Fruit fly (Drosophila melanogaster) whole organism, pupa: ENCODE data around the gene CG4822.

Experiments used
- CG10348 ChIP-seq: fragments of 200-800 bp; sonication (Bioruptor generic); IDR thresholded peaks from 2 replicates; pipeline ENCODE4 v1.3.6; 2022; ENCODE audit warnings: missing biosample characterization, missing genetic modification characterization
- CG12605 ChIP-seq: fragments of 200-800 bp; sonication (Bioruptor generic); IDR thresholded peaks from 2 replicates; pipeline ENCODE4 v1.3.6; 2022; ENCODE audit warnings: missing biosample characterization, missing genetic modification characterization
- CG13204 ChIP-seq: fragments of 200-800 bp; sonication (Bioruptor generic); optimal IDR thresholded peaks from 2 replicates; lab custom pipeline; 2018; ENCODE audit warnings: missing biosample characterization, mild to moderate bottlenecking, missing genetic modification characterization, moderate library complexity
- CG14655 ChIP-seq: fragments of 200-800 bp; sonication (Bioruptor generic); optimal IDR thresholded peaks from 3 replicates; lab custom pipeline; 2017; ENCODE audit warnings: mild to moderate bottlenecking, missing biosample characterization, missing genetic modification reagents, missing genetic modification characterization
- CG15710 ChIP-seq: fragments of 200-800 bp; sonication (Bioruptor generic); optimal IDR thresholded peaks from 2 replicates; lab custom pipeline; 2018; ENCODE audit warnings: missing biosample characterization, mild to moderate bottlenecking, missing genetic modification characterization, moderate library complexity
- CG17806 ChIP-seq: fragments of 200-800 bp; sonication (Bioruptor generic); optimal IDR thresholded peaks from 2 replicates; lab custom pipeline; 2018; ENCODE audit warnings: missing biosample characterization, mild to moderate bottlenecking, missing genetic modification characterization, moderate library complexity
- CG32121 ChIP-seq: fragments of 200-800 bp; sonication (Bioruptor generic); IDR thresholded peaks from 2 replicates; pipeline ENCODE4 v1.3.6; 2022; ENCODE audit warnings: missing biosample characterization, missing genetic modification characterization
- CG34367 ChIP-seq: fragments of 200-800 bp; sonication (Bioruptor generic); optimal IDR thresholded peaks from 2 replicates; lab custom pipeline; 2018; ENCODE audit warnings: missing biosample characterization, mild to moderate bottlenecking, missing genetic modification characterization
- CG4496 ChIP-seq: fragments of 200-800 bp; sonication (Bioruptor generic); IDR thresholded peaks from 3 replicates; pipeline ENCODE4 v1.3.6; 2022; ENCODE audit warnings: missing biosample characterization, missing genetic modification characterization
- CG8159 ChIP-seq: fragments of 200-800 bp; sonication (Bioruptor generic); optimal IDR thresholded peaks from 3 replicates; lab custom pipeline; 2018; ENCODE audit warnings: missing biosample characterization, mild to moderate bottlenecking, missing genetic modification characterization, moderate library complexity
- CG8301 ChIP-seq: fragments of 200-800 bp; sonication (Bioruptor generic); optimal IDR thresholded peaks from 2 replicates; lab custom pipeline; 2018; ENCODE audit warnings: missing biosample characterization, mild to moderate bottlenecking, missing genetic modification characterization
- CG9948 ChIP-seq: fragments of 200-800 bp; sonication (Bioruptor generic); optimal IDR thresholded peaks from 2 replicates; lab custom pipeline; 2018; ENCODE audit warnings: missing biosample characterization, mild to moderate bottlenecking, missing genetic modification characterization, moderate library complexity
- D1 ChIP-seq: fragments of 200-800 bp; sonication (Bioruptor generic); optimal IDR thresholded peaks from 2 replicates; lab custom pipeline; 2018; ENCODE audit warnings: missing biosample characterization, mild to moderate bottlenecking, missing genetic modification characterization, moderate library complexity
- EcR ChIP-seq: fragments of 200-800 bp; sonication (Bioruptor generic); optimal IDR thresholded peaks from 3 replicates; lab custom pipeline; 2019; ENCODE audit warnings: missing biosample characterization, missing genetic modification characterization, mild to moderate bottlenecking, moderate library complexity, missing genetic modification reagents
- Ets98B ChIP-seq: fragments of 200-800 bp; sonication (Bioruptor generic); IDR thresholded peaks from 2 replicates; pipeline ENCODE4 v1.3.6; 2022; ENCODE audit warnings: missing biosample characterization, missing genetic modification characterization
- Pif1A ChIP-seq: fragments of 200-800 bp; sonication (Bioruptor generic); optimal IDR thresholded peaks from 3 replicates; lab custom pipeline; 2016; ENCODE audit warnings: missing biosample characterization, missing genetic modification characterization
- Pif1B ChIP-seq: fragments of 200-800 bp; sonication (Bioruptor generic); optimal IDR thresholded peaks from 3 replicates; lab custom pipeline; 2016; ENCODE audit warnings: missing biosample characterization, missing genetic modification characterization
- Snoo ChIP-seq: fragments of 200-800 bp; sonication (Bioruptor generic); optimal IDR thresholded peaks from 3 replicates; lab custom pipeline; 2017; ENCODE audit warnings: missing biosample characterization, mild to moderate bottlenecking, missing genetic modification characterization, inconsistent platforms
- fd96Ca ChIP-seq: fragments of 200-800 bp; sonication (Bioruptor generic); IDR thresholded peaks from 3 replicates; pipeline ENCODE4 v1.3.6; 2022; ENCODE audit warnings: missing biosample characterization, missing genetic modification characterization
- gl ChIP-seq: fragments of 200-800 bp; sonication (Bioruptor generic); optimal IDR thresholded peaks from 2 replicates; lab custom pipeline; 2018; ENCODE audit warnings: missing biosample characterization, mild to moderate bottlenecking, missing genetic modification characterization
- rn ChIP-seq: fragments of 200-800 bp; sonication (Bioruptor generic); IDR thresholded peaks from 2 replicates; pipeline ENCODE4 v1.3.6; 2022; ENCODE audit warnings: missing biosample characterization, missing genetic modification characterization

The CG4822 gene

dm6 chr2L:122167-123006, 833 bp upstream of the CG4822 start:
- TF ChIP-seq CG14655 (GFP tag; lab: Kevin White, UChicago), result no peak
- no peak for TF ChIP-seq Pif1A (GFP tag; lab: Kevin White, UChicago)
- peak; percentile 21 for TF ChIP-seq D1 (tag; lab: Kevin White, UChicago)
- 0 out of 3 replicates have a peak, but pooled peaks have one; percentile 7 for TF ChIP-seq CG4496 (GFP tag; lab: Robert Waterston, UW)
- no peak for TF ChIP-seq Snoo
- TF ChIP-seq, all 21 proteins: peak for 2

- TF ChIP-seq CG4496 (GFP tag; lab: Robert Waterston, UW), result no peak
- peak; percentile 26 for TF ChIP-seq CG17806 (tag; lab: Kevin White, UChicago)
- no peak for TF ChIP-seq Snoo
- TF ChIP-seq gl (tag; lab: Kevin White, UChicago), result no peak
- peak; percentile 56 for TF ChIP-seq Pif1A (GFP tag; lab: Kevin White, UChicago)
- TF ChIP-seq CG13204 (GFP tag; lab: Kevin White, UChicago), result no peak
- TF ChIP-seq CG8159 (tag; lab: Kevin White, UChicago), result no peak
- TF ChIP-seq CG8301 (tag; lab: Kevin White, UChicago), result peak; percentile 49
- no peak for TF ChIP-seq CG9948 (tag; lab: Kevin White, UChicago)
- TF ChIP-seq rn (GFP tag; lab: Robert Waterston, UW), result no peak
- TF ChIP-seq CG15710 (tag; lab: Kevin White, UChicago), result peak; percentile 17
- TF ChIP-seq CG14655 (GFP tag; lab: Kevin White, UChicago), result peak; percentile 28
- TF ChIP-seq EcR, result no peak
- TF ChIP-seq D1 (tag; lab: Kevin White, UChicago), result no peak
- no peak for TF ChIP-seq CG12605 (GFP tag; lab: Robert Waterston, UW)
- TF ChIP-seq CG34367 (tag; lab: Kevin White, UChicago), result no peak
- TF ChIP-seq CG10348 (GFP tag; lab: Robert Waterston, UW), result no peak
- TF ChIP-seq CG32121 (GFP tag; lab: Robert Waterston, UW), result peak; percentile 12; the same call in 1 of the 2 replicates
- TF ChIP-seq fd96Ca (GFP tag; lab: Robert Waterston, UW), result no peak
- peak; percentile 30 for TF ChIP-seq Pif1B
- TF ChIP-seq Ets98B (GFP tag; lab: Robert Waterston, UW), result no peak
Measured at dm6 chr2L:120492-121455, 780 bp downstream of the CG4822 start.

- TF ChIP-seq fd96Ca (GFP tag; lab: Robert Waterston, UW) (no peak), CG14655 (GFP tag; lab: Kevin White, UChicago) (no peak), rn (GFP tag; lab: Robert Waterston, UW) (no peak), EcR (no peak), CG34367 (tag; lab: Kevin White, UChicago) (no peak), CG12605 (GFP tag; lab: Robert Waterston, UW) (no peak), CG4496 (GFP tag; lab: Robert Waterston, UW) (no peak), Pif1B (no peak), CG8159 (tag; lab: Kevin White, UChicago) (no peak), CG9948 (tag; lab: Kevin White, UChicago) (no peak), Ets98B (GFP tag; lab: Robert Waterston, UW) (no peak), D1 (tag; lab: Kevin White, UChicago) (no peak), CG10348 (GFP tag; lab: Robert Waterston, UW) (no peak), gl (tag; lab: Kevin White, UChicago) (no peak), CG32121 (GFP tag; lab: Robert Waterston, UW) (no peak), CG15710 (tag; lab: Kevin White, UChicago) (no peak), CG13204 (GFP tag; lab: Kevin White, UChicago) (no peak), Snoo (no peak)
Measured at dm6 chr2L:117750-118149, 3.8 kb downstream of the CG4822 start.

dm6 chr2L:116388-116787, 5.2 kb downstream of the CG4822 start, which contains the start of gene CG13694:
Gene CG13694, minus strand, starts transcription at chr2L:116488.
- no peak for TF ChIP-seq gl (tag; lab: Kevin White, UChicago)
- TF ChIP-seq rn (GFP tag; lab: Robert Waterston, UW), result no peak
- TF ChIP-seq CG17806 (tag; lab: Kevin White, UChicago), result no peak
- TF ChIP-seq CG34367 (tag; lab: Kevin White, UChicago), result no peak
- TF ChIP-seq fd96Ca (GFP tag; lab: Robert Waterston, UW), result no peak

dm6 chr2L:114429-114828, 7.1 kb downstream of the CG4822 start, which contains the start of gene ND-15:
Gene ND-15, plus strand, starts transcription at chr2L:114726.
- TF ChIP-seq rn (GFP tag; lab: Robert Waterston, UW) (no peak), fd96Ca (GFP tag; lab: Robert Waterston, UW) (no peak), CG34367 (tag; lab: Kevin White, UChicago) (no peak), Ets98B (GFP tag; lab: Robert Waterston, UW) (no peak), CG17806 (tag; lab: Kevin White, UChicago) (no peak), CG9948 (tag; lab: Kevin White, UChicago) (no peak), Pif1B (no peak), Snoo (no peak)
- TF ChIP-seq, all 21 proteins: peak for 0
